Worm (Caenorhabditis elegans) whole organism, young adult: Measurements from ENCODE around the gene F02C12.1.
A peak's percentile ranks its signal among the peaks of the same experiment; 100 is the strongest.

Experiments
- B0336.3 ChIP-seq: fragments of 200-800 bp; sonication (Bioruptor generic); IDR thresholded peaks from 2 replicates; pipeline ENCODE4 v1.3.6; 2022; ENCODE audit warnings: missing genetic modification characterization, missing compliant biosample characterization
- C17E4.6 ChIP-seq: fragments of 200-800 bp; sonication (Bioruptor generic); IDR thresholded peaks from 2 replicates; pipeline ENCODE4 v1.3.6; 2022; ENCODE audit warnings: missing genetic modification reagents, missing genetic modification characterization, missing compliant biosample characterization
- D2030.7 ChIP-seq: fragments of 200-800 bp; sonication (Bioruptor generic); IDR thresholded peaks from 2 replicates; pipeline ENCODE4 v1.3.6; 2022; ENCODE audit warnings: missing genetic modification reagents, missing genetic modification characterization, missing compliant biosample characterization
- F49E8.2 ChIP-seq: sonication (generic microtip); optimal IDR thresholded peaks from 3 replicates; lab custom pipeline; 2017; ENCODE audit warnings: missing genetic modification characterization, mild to moderate bottlenecking, missing compliant biosample characterization, antibody characterized with exemption, moderate library complexity; ENCODE audit not compliant: insufficient read depth
- F57C9.4 ChIP-seq: sonication (generic microtip); optimal IDR thresholded peaks from 2 replicates; lab custom pipeline; 2017; ENCODE audit warnings: mild to moderate bottlenecking, missing genetic modification characterization, missing compliant biosample characterization
- T07F8.4 ChIP-seq: sonication (generic microtip); optimal IDR thresholded peaks from 2 replicates; lab custom pipeline; 2016; ENCODE audit warnings: mild to moderate bottlenecking, missing genetic modification characterization, moderate library complexity, missing compliant biosample characterization
- Y53G8AR.9 ChIP-seq: fragments of 200-800 bp; sonication (Bioruptor generic); conservative IDR thresholded peaks from 2 replicates; pipeline ENCODE4 v1.3.6; 2022; ENCODE audit warnings: missing genetic modification reagents, missing genetic modification characterization, missing compliant biosample characterization
- Y56A3A.18 ChIP-seq: fragments of 200-800 bp; sonication (Bioruptor generic); IDR thresholded peaks from 2 replicates; pipeline ENCODE4 v1.3.6; 2022; ENCODE audit warnings: missing genetic modification reagents, missing genetic modification characterization, missing compliant biosample characterization
- Y67H2A.10 ChIP-seq: fragments of 200-800 bp; sonication (Bioruptor generic); conservative IDR thresholded peaks from 2 replicates; pipeline ENCODE4 v1.3.6; 2022; ENCODE audit warnings: missing genetic modification reagents, missing genetic modification characterization, missing compliant biosample characterization
- Y79H2A.3 ChIP-seq: fragments of 200-800 bp; sonication (Bioruptor generic); conservative IDR thresholded peaks from 2 replicates; pipeline ENCODE4 v1.3.6; 2022; ENCODE audit warnings: missing genetic modification reagents, missing genetic modification characterization, missing compliant biosample characterization
- akir-1 ChIP-seq: fragments of 200-800 bp; sonication (Bioruptor generic); optimal IDR thresholded peaks from 2 replicates; lab custom pipeline; 2018; ENCODE audit warnings: mild to moderate bottlenecking, missing genetic modification characterization, moderate library complexity, missing compliant biosample characterization
- aptf-2 ChIP-seq: fragments of 200-800 bp; sonication (Bioruptor generic); conservative IDR thresholded peaks from 2 replicates; pipeline ENCODE4 v1.3.6; 2022; ENCODE audit warnings: missing genetic modification reagents, missing genetic modification characterization, missing compliant biosample characterization
- aptf-3 ChIP-seq: fragments of 200-800 bp; sonication (Bioruptor generic); IDR thresholded peaks from 2 replicates; pipeline ENCODE4 v1.3.6; 2022; ENCODE audit warnings: missing genetic modification characterization, missing compliant biosample characterization
- atf-7 ChIP-seq: sonication (generic microtip); optimal IDR thresholded peaks from 2 replicates; lab custom pipeline; 2017; ENCODE audit warnings: mild to moderate bottlenecking, missing genetic modification characterization, missing compliant biosample characterization
- attf-5 ChIP-seq: fragments of 200-800 bp; sonication (Bioruptor generic); optimal IDR thresholded peaks from 2 replicates; lab custom pipeline; 2018; ENCODE audit warnings: mild to moderate bottlenecking, missing genetic modification characterization, missing compliant biosample characterization
- bed-1 ChIP-seq: fragments of 200-800 bp; sonication (Bioruptor generic); IDR thresholded peaks from 2 replicates; pipeline ENCODE4 v1.3.6; 2022; ENCODE audit warnings: missing genetic modification reagents, missing genetic modification characterization, missing compliant biosample characterization
- ccch-3 ChIP-seq: fragments of 200-800 bp; sonication (Bioruptor generic); optimal IDR thresholded peaks from 2 replicates; lab custom pipeline; 2018; ENCODE audit warnings: mild to moderate bottlenecking, missing genetic modification characterization, missing compliant biosample characterization
- cebp-1 ChIP-seq, 2 experiments: fragments of 200-800 bp in 1 of 2; sonication (Bioruptor generic) in 1 of 2; sonication (generic microtip) in 1 of 2; IDR thresholded peaks in 1 of 2; optimal IDR thresholded peaks in 1 of 2; 2 replicates each; pipeline versions ENCODE4 v1.3.6 to Lab custom; 2017 to 2022; ENCODE audit warnings: missing compliant biosample characterization in 2 of 2, missing genetic modification characterization in 2 of 2, mild to moderate bottlenecking in 1 of 2, missing genetic modification reagents in 1 of 2, moderate library complexity in 1 of 2
- ceh-58 ChIP-seq: fragments of 200-800 bp; sonication (Bioruptor generic); IDR thresholded peaks from 2 replicates; pipeline ENCODE4 v1.3.6; 2022; ENCODE audit warnings: missing genetic modification characterization, missing compliant biosample characterization
- ceh-79 ChIP-seq: sonication (generic microtip); optimal IDR thresholded peaks from 2 replicates; lab custom pipeline; 2017; ENCODE audit warnings: mild to moderate bottlenecking, missing genetic modification characterization, missing compliant biosample characterization
- chd-7 ChIP-seq: sonication (generic microtip); optimal IDR thresholded peaks from 2 replicates; lab custom pipeline; 2016; ENCODE audit warnings: mild to moderate bottlenecking, missing genetic modification characterization, moderate library complexity, missing compliant biosample characterization
- die-1 ChIP-seq: sonication (generic microtip); optimal IDR thresholded peaks from 2 replicates; lab custom pipeline; 2016; ENCODE audit warnings: missing genotype, mild to moderate bottlenecking, missing genetic modification characterization, missing compliant biosample characterization
- dpl-1 ChIP-seq: fragments of 150-350 bp; optimal IDR thresholded peaks from 2 replicates; lab custom pipeline; 2014; ENCODE audit warnings: missing biosample characterization, missing genetic modification reagents, missing genetic modification characterization
- efl-1 ChIP-seq: fragments of 150-350 bp; optimal IDR thresholded peaks from 2 replicates; lab custom pipeline; 2014; ENCODE audit warnings: missing biosample characterization, missing genetic modification reagents, missing genetic modification characterization
- ekl-4 ChIP-seq: fragments of 200-800 bp; sonication (Bioruptor generic); IDR thresholded peaks from 2 replicates; pipeline ENCODE4 v1.3.6; 2022; ENCODE audit warnings: missing genetic modification reagents, missing genetic modification characterization, missing compliant biosample characterization
- ets-4 ChIP-seq: fragments of 200-800 bp; sonication (Bioruptor generic); optimal IDR thresholded peaks from 2 replicates; lab custom pipeline; 2018; ENCODE audit warnings: mild to moderate bottlenecking, missing genetic modification characterization, missing compliant biosample characterization
- hlh-12 ChIP-seq: sonication (generic microtip); optimal IDR thresholded peaks from 2 replicates; lab custom pipeline; 2016; ENCODE audit warnings: missing genetic modification characterization, missing compliant biosample characterization
- hlh-26 ChIP-seq: fragments of 200-800 bp; sonication (Bioruptor generic); conservative IDR thresholded peaks from 2 replicates; pipeline ENCODE4 v1.3.6; 2022; ENCODE audit warnings: missing genetic modification reagents, missing genetic modification characterization, missing compliant biosample characterization
- hmg-1.2 ChIP-seq: fragments of 200-800 bp; sonication (Bioruptor generic); IDR thresholded peaks from 2 replicates; pipeline ENCODE4 v1.3.6; 2022; ENCODE audit warnings: missing genetic modification reagents, missing genetic modification characterization, missing compliant biosample characterization
- hrde-1 ChIP-seq: sonication (generic microtip); optimal IDR thresholded peaks from 2 replicates; lab custom pipeline; 2016; ENCODE audit warnings: missing genetic modification characterization, mild to moderate bottlenecking, missing compliant biosample characterization, moderate library complexity, missing genotype, missing genetic modification reagents, borderline replicate concordance
- let-526 ChIP-seq: fragments of 200-800 bp; sonication (Bioruptor generic); IDR thresholded peaks from 2 replicates; pipeline ENCODE4 v1.3.6; 2022; ENCODE audit warnings: missing genetic modification reagents, missing genetic modification characterization, missing compliant biosample characterization
- lin-26 ChIP-seq: fragments of 200-800 bp; sonication (Bioruptor generic); IDR thresholded peaks from 2 replicates; pipeline ENCODE4 v1.3.6; 2022; ENCODE audit warnings: missing genetic modification reagents, missing genetic modification characterization, missing compliant biosample characterization
- lin-54 ChIP-seq: fragments of 200-800 bp; sonication (Bioruptor generic); optimal IDR thresholded peaks from 2 replicates; lab custom pipeline; 2018; ENCODE audit warnings: mild to moderate bottlenecking, missing genetic modification characterization, missing compliant biosample characterization
- lir-1 ChIP-seq: fragments of 200-800 bp; sonication (Bioruptor generic); conservative IDR thresholded peaks from 2 replicates; pipeline ENCODE4 v1.3.6; 2022; ENCODE audit warnings: missing genetic modification reagents, missing genetic modification characterization, missing compliant biosample characterization
- lsl-1 ChIP-seq: fragments of 200-800 bp; sonication (Bioruptor generic); optimal IDR thresholded peaks from 2 replicates; lab custom pipeline; 2018; ENCODE audit warnings: mild to moderate bottlenecking, missing genetic modification characterization, moderate library complexity, missing compliant biosample characterization
- madf-3 ChIP-seq: fragments of 200-800 bp; sonication (Bioruptor generic); IDR thresholded peaks from 2 replicates; pipeline ENCODE4 v1.3.6; 2022; ENCODE audit warnings: missing genetic modification reagents, missing genetic modification characterization, missing compliant biosample characterization
- mcd-1 ChIP-seq: fragments of 200-800 bp; sonication (Bioruptor generic); IDR thresholded peaks from 2 replicates; pipeline ENCODE4 v1.3.6; 2022; ENCODE audit warnings: missing genetic modification reagents, missing genetic modification characterization, missing compliant biosample characterization
- mxl-1 ChIP-seq: sonication (generic microtip); optimal IDR thresholded peaks from 2 replicates; lab custom pipeline; 2016; ENCODE audit warnings: missing genetic modification characterization, missing compliant biosample characterization
- nhr-120 ChIP-seq: fragments of 200-800 bp; sonication (Bioruptor generic); IDR thresholded peaks from 2 replicates; pipeline ENCODE4 v1.3.6; 2022; ENCODE audit warnings: missing genetic modification characterization, missing compliant biosample characterization
- nhr-90 ChIP-seq: sonication (generic microtip); optimal IDR thresholded peaks from 2 replicates; lab custom pipeline; 2016; ENCODE audit warnings: missing genotype, mild to moderate bottlenecking, missing genetic modification characterization, missing compliant biosample characterization
- rcor-1 ChIP-seq: fragments of 200-800 bp; sonication (Bioruptor generic); IDR thresholded peaks from 2 replicates; pipeline ENCODE4 v1.3.6; 2022; ENCODE audit warnings: missing genetic modification reagents, missing genetic modification characterization, missing compliant biosample characterization
- rec-8 ChIP-seq, 2 experiments: sonication (generic microtip); optimal IDR thresholded peaks; 2 replicates each; lab custom pipeline; 2016; ENCODE audit warnings: mild to moderate bottlenecking in 2 of 2, missing genetic modification characterization in 2 of 2, missing genetic modification reagents in 2 of 2, missing genotype in 2 of 2, missing biosample characterization in 1 of 2, missing compliant biosample characterization in 1 of 2, moderate library complexity in 1 of 2
- sdz-38 ChIP-seq: sonication (generic microtip); optimal IDR thresholded peaks from 2 replicates; lab custom pipeline; 2016; ENCODE audit warnings: missing genotype, missing genetic modification characterization, missing compliant biosample characterization
- sptf-2 ChIP-seq: fragments of 200-800 bp; sonication (Bioruptor generic); optimal IDR thresholded peaks from 2 replicates; lab custom pipeline; 2018; ENCODE audit warnings: mild to moderate bottlenecking, missing genetic modification characterization, missing compliant biosample characterization
- tlf-1 ChIP-seq: fragments of 200-800 bp; sonication (Bioruptor generic); optimal IDR thresholded peaks from 2 replicates; lab custom pipeline; 2018; ENCODE audit warnings: mild to moderate bottlenecking, missing genetic modification characterization, missing compliant biosample characterization
- ztf-26 ChIP-seq: sonication (generic microtip); optimal IDR thresholded peaks from 2 replicates; lab custom pipeline; 2017; ENCODE audit warnings: missing genetic modification characterization, missing compliant biosample characterization
- ztf-6 ChIP-seq: fragments of 200-800 bp; sonication (Bioruptor generic); IDR thresholded peaks from 2 replicates; pipeline ENCODE4 v1.3.6; 2022; ENCODE audit warnings: missing genetic modification reagents, missing genetic modification characterization, missing compliant biosample characterization

F02C12.1 gene

DNA sequence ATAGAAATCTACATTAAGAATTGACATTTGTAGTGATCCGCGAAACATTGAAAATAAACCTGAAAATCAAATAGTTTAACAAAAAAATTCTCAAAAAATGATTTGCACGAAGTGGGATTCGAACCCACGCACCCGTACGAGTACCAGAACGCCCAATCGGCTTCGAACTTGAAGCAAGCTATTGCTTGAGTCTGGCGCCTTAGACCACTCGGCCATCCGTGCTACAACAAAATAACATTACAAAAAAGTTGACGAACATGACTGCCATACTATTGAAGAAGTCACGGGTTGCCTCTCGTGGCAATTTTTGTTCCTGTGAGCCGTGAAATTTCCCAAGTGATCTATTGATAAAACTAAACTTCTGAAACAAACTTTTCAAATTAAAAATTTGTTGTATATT, 41.4 kb downstream of the F02C12.1 start (continued):
- no peak for TF ChIP-seq let-526 (GFP tag; lab: Robert Waterston, UW)
- TF ChIP-seq die-1 (tag; lab: Kevin White, UChicago), result peak; percentile 64
- TF ChIP-seq bed-1 (GFP tag; lab: Robert Waterston, UW), result no peak
- TF ChIP-seq tlf-1 (GFP tag; lab: Kevin White, UChicago), result no peak
- TF ChIP-seq ceh-79 (tag; lab: Kevin White, UChicago), result no peak
- no peak for TF ChIP-seq ztf-26
- peak; percentile 32 for TF ChIP-seq nhr-90 (tag; lab: Kevin White, UChicago)
- TF ChIP-seq efl-1, result no peak
- no peak for TF ChIP-seq ccch-3
- TF ChIP-seq Y56A3A.18 (GFP tag; lab: Robert Waterston, UW), result no peak
- TF ChIP-seq ceh-58 (GFP tag; lab: Robert Waterston, UW), result no peak
- TF ChIP-seq sptf-2 (GFP tag; lab: Kevin White, UChicago), result no peak
- 0 out of 2 replicates have a peak, but pooled peaks have one; percentile 45 for TF ChIP-seq lin-26 (GFP tag; lab: Robert Waterston, UW)
- no peak for TF ChIP-seq chd-7 (tag; lab: Kevin White, UChicago)
- TF ChIP-seq madf-3 (GFP tag; lab: Robert Waterston, UW), result no peak
- no peak for TF ChIP-seq ets-4 (GFP tag; lab: Kevin White, UChicago)
- no peak for TF ChIP-seq ztf-6
- TF ChIP-seq rcor-1, result peak; percentile 62
- no peak for TF ChIP-seq lin-54 (GFP tag; lab: Kevin White, UChicago)
- TF ChIP-seq F49E8.2 (tag; lab: Kevin White, UChicago), result no peak
- TF ChIP-seq attf-5 (GFP tag; lab: Kevin White, UChicago), result no peak
- no peak for TF ChIP-seq sdz-38 (tag; lab: Kevin White, UChicago)
- TF ChIP-seq mxl-1, result no peak
- TF ChIP-seq aptf-2 (GFP tag; lab: Robert Waterston, UW), result no peak
- no peak for TF ChIP-seq F57C9.4
- TF ChIP-seq lir-1, result no peak
- TF ChIP-seq hmg-1.2 (GFP tag; lab: Robert Waterston, UW), result peak; percentile 44; the same call in 1 of the 2 replicates
- TF ChIP-seq lsl-1, result no peak
- TF ChIP-seq hrde-1, result no peak
- no peak for TF ChIP-seq mcd-1
- TF ChIP-seq C17E4.6 (GFP tag; lab: Robert Waterston, UW), result no peak
- no peak for TF ChIP-seq dpl-1 (GFP tag; lab: Kevin White, UChicago)
- no peak for TF ChIP-seq hlh-26 (GFP tag; lab: Robert Waterston, UW)
- TF ChIP-seq cebp-1 (GFP tag; IDR thresholded peaks at IDR 0.05; lab: Robert Waterston, UW), result no peak
- peak; percentile 1 for TF ChIP-seq cebp-1 (tag; optimal IDR thresholded peaks at IDR 0.05; lab: Kevin White, UChicago)
- no peak for TF ChIP-seq rec-8 (tag; optimal IDR thresholded peaks at IDR 0.05; lab: Kevin White, UChicago)
- TF ChIP-seq nhr-120 (GFP tag; lab: Robert Waterston, UW), result no peak
- no peak for TF ChIP-seq atf-7 (tag; lab: Kevin White, UChicago)
- TF ChIP-seq Y67H2A.10 (GFP tag; lab: Robert Waterston, UW), result no peak
- no peak for TF ChIP-seq Y79H2A.3
- TF ChIP-seq Y53G8AR.9, result 0 out of 2 replicates have a peak, but pooled peaks have one; percentile 22
- no peak for TF ChIP-seq aptf-3 (GFP tag; lab: Robert Waterston, UW)
- no peak for TF ChIP-seq T07F8.4 (tag; lab: Kevin White, UChicago)
- no peak for TF ChIP-seq B0336.3 (GFP tag; lab: Robert Waterston, UW)
- TF ChIP-seq ekl-4 (GFP tag; lab: Robert Waterston, UW), result no peak
- peak; percentile 92 for TF ChIP-seq D2030.7 (GFP tag; lab: Robert Waterston, UW)
- no peak for TF ChIP-seq hlh-12 (tag; lab: Kevin White, UChicago)
- no peak for TF ChIP-seq akir-1
- TF ChIP-seq, all 124 proteins: peak for 19
